Fruit fly (Drosophila melanogaster) whole organism, pupa: ENCODE data around the gene Pdcd4.

Experiments
- CG10348 ChIP-seq: fragments of 200-800 bp; sonication (Bioruptor generic); IDR thresholded peaks from 2 replicates; pipeline ENCODE4 v1.3.6; 2022; ENCODE audit warnings: missing biosample characterization, missing genetic modification characterization
- CG32121 ChIP-seq: fragments of 200-800 bp; sonication (Bioruptor generic); IDR thresholded peaks from 2 replicates; pipeline ENCODE4 v1.3.6; 2022; ENCODE audit warnings: missing biosample characterization, missing genetic modification characterization
- EcR ChIP-seq: fragments of 200-800 bp; sonication (Bioruptor generic); optimal IDR thresholded peaks from 3 replicates; lab custom pipeline; 2019; ENCODE audit warnings: missing biosample characterization, missing genetic modification characterization, mild to moderate bottlenecking, moderate library complexity, missing genetic modification reagents

DNA sequence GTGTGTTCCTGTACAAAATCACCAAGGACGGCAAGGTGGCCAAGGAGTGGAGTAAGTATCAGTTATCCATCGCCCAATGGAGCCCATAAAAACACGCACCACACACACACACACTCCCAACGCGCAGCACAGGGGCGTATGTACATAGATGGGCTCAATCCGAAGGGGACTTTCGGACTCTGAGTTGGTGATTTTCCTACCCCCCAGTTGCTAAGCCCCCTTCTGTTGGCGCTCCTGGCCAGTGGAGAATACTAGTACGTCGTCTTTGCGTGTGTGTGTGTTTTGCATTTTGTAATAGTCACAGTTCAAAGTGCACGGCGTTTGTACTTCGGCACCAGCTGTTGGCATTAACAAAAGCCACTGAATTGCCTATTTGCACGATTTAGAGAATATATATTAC, 15.1 kb downstream of the Pdcd4 start:
- TF ChIP-seq CG10348 (GFP tag; lab: Robert Waterston, UW) (peak; percentile 55; the same call in 1 of the 2 replicates), EcR (GFP tag; lab: Kevin White, UChicago) (no peak), CG32121 (GFP tag; lab: Robert Waterston, UW) (peak; percentile 76; the same call in 1 of the 2 replicates)
